Worm (Caenorhabditis elegans): Measurements from ENCODE around the gene D1054.19.

DNA sequence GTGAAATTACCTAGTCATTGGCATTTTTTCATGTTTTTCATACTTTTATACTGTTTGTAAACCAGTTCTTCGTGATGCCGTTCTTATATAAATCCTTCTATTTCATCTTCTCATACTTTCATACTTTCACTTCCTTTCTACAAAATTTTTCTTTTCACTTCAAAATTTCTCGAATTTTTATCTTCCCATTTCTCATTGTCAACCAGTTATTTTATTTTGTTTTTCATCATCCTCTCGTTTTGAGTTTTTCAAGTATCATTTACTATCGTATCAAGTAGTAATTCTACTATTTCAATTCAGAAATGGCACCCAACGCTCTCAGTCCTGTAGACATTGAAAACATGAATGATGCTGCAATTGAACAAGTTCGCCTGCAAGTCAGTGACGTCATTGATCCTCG, 36.9 kb upstream of the D1054.19 start, which contains the start of gene F28H7.8:
- TF ChIP-seq ceh-9 (tag; optimal IDR thresholded peaks at IDR 0.05) (no peak), snpc-4 (tag; optimal IDR thresholded peaks at IDR 0.05) (no peak), lin-15B (tag; optimal IDR thresholded peaks at IDR 0.05) (no peak), zag-1 (tag; optimal IDR thresholded peaks at IDR 0.05) (no peak)

Measured in whole organism, L3 larva.